Fruit fly (Drosophila melanogaster): ENCODE results near the gene Doc3.

Gene Doc3

dm6 chr3L:9054822-9055407 is 49.9 kb downstream of the Doc3 start (continued):
- TF ChIP-seq Opbp (GFP tag; IDR thresholded peaks at IDR 0.05; ENCODE audit: partially characterized antibody), result 0 out of 3 replicates have a peak, but pooled peaks have one; percentile 41
- no peak for TF ChIP-seq CG9727 (GFP tag; optimal IDR thresholded peaks at IDR 0.05)
- no peak for TF ChIP-seq CG2116 (GFP tag; optimal IDR thresholded peaks at IDR 0.05)
- no peak for TF ChIP-seq CG2129 (GFP tag; IDR thresholded peaks at IDR 0.05; ENCODE audit: partially characterized antibody)
- no peak for TF ChIP-seq pho (GFP tag; optimal IDR thresholded peaks at IDR 0.05)
- no peak for TF ChIP-seq Hmr (GFP tag; optimal IDR thresholded peaks at IDR 0.05)
- no peak for TF ChIP-seq CG18599 (GFP tag; optimal IDR thresholded peaks at IDR 0.05)
- TF ChIP-seq pnt (GFP tag; optimal IDR thresholded peaks at IDR 0.05), result no peak
- no peak for TF ChIP-seq CG4730 (GFP tag; IDR thresholded peaks at IDR 0.05)
- TF ChIP-seq da (GFP tag; optimal IDR thresholded peaks at IDR 0.05), result no peak
- no peak for TF ChIP-seq Chrac-16 (GFP tag; optimal IDR thresholded peaks at IDR 0.05)
- TF ChIP-seq sd (tag; optimal IDR thresholded peaks at IDR 0.05), result peak; percentile 37
- no peak for TF ChIP-seq her (GFP tag; optimal IDR thresholded peaks at IDR 0.05)
- TF ChIP-seq CG8924 (tag; optimal IDR thresholded peaks at IDR 0.05), result no peak
- no peak for TF ChIP-seq slbo (GFP tag; IDR thresholded peaks at IDR 0.05)
- no peak for TF ChIP-seq CG6854 (GFP tag; optimal IDR thresholded peaks at IDR 0.05)
- TF ChIP-seq CG6791 (GFP tag; IDR thresholded peaks at IDR 0.05; ENCODE audit: partially characterized antibody), result peak; percentile 63; the same call in 2 of the 3 replicates
- no peak for TF ChIP-seq Abd-B (GFP tag; optimal IDR thresholded peaks at IDR 0.05)
- no peak for TF ChIP-seq CG12219 (GFP tag; optimal IDR thresholded peaks at IDR 0.05)
- no peak for TF ChIP-seq chif (GFP tag; optimal IDR thresholded peaks at IDR 0.05)
- no peak for TF ChIP-seq dm (GFP tag; optimal IDR thresholded peaks at IDR 0.05)
- no peak for TF ChIP-seq esg (GFP tag; conservative IDR thresholded peaks at IDR 0.05)
- TF ChIP-seq CG1832 (GFP tag; optimal IDR thresholded peaks at IDR 0.05), result no peak
- no peak for TF ChIP-seq ken (GFP tag; IDR thresholded peaks at IDR 0.05)
- TF ChIP-seq pita (GFP tag; optimal IDR thresholded peaks at IDR 0.05), result peak; percentile 16
- TF ChIP-seq CG9932 (GFP tag; IDR thresholded peaks at IDR 0.05), result no peak
- TF ChIP-seq luna (GFP tag; optimal IDR thresholded peaks at IDR 0.05), result no peak
- peak; percentile 63 for TF ChIP-seq knrl (GFP tag; IDR thresholded peaks at IDR 0.05; ENCODE audit: partially characterized antibody)
- TF ChIP-seq vnd (GFP tag; IDR thresholded peaks at IDR 0.05; ENCODE audit: partially characterized antibody), result 0 out of 3 replicates have a peak, but pooled peaks have one; percentile 33
- TF ChIP-seq CG12104 (GFP tag; optimal IDR thresholded peaks at IDR 0.05), result no peak
- TF ChIP-seq HmgZ (tag; optimal IDR thresholded peaks at IDR 0.05), result peak; percentile 14

dm6 chr3L:9055870-9056807 is 51.1 kb downstream of the Doc3 start:
- TF ChIP-seq CG12769 (tag; optimal IDR thresholded peaks at IDR 0.05) (peak; percentile 68), CG6654 (GFP tag; optimal IDR thresholded peaks at IDR 0.05) (peak; percentile 86), sug (tag; optimal IDR thresholded peaks at IDR 0.05) (peak; percentile 86), CG6813 (GFP tag; optimal IDR thresholded peaks at IDR 0.05) (no peak), Opbp (GFP tag; IDR thresholded peaks at IDR 0.05; ENCODE audit: partially characterized antibody) (no peak), CG4328 (GFP tag; optimal IDR thresholded peaks at IDR 0.05) (no peak), Hmr (GFP tag; optimal IDR thresholded peaks at IDR 0.05) (peak; percentile 7), Ets65A (GFP tag) (peak; percentile 89), odd (GFP tag; optimal IDR thresholded peaks at IDR 0.05) (no peak), Med (GFP tag) (peak; percentile 7), H2.0 (GFP tag; IDR thresholded peaks at IDR 0.05) (no peak), CG31224 (GFP tag; IDR thresholded peaks at IDR 0.05) (peak; percentile 37; the same call in 1 of the 2 replicates), Dip2 (GFP tag; IDR thresholded peaks at IDR 0.05) (no peak), CG13894 (tag; optimal IDR thresholded peaks at IDR 0.05) (peak; percentile 23), Aef1 (GFP tag; IDR thresholded peaks at IDR 0.05) (no peak), CG14667 (GFP tag; IDR thresholded peaks at IDR 0.05) (no peak), Pdp1 (GFP tag; optimal IDR thresholded peaks at IDR 0.05) (peak in 1 of 2 experiments; percentile 95), Ravus (GFP tag; IDR thresholded peaks at IDR 0.05) (no peak), sens (GFP tag) (peak; percentile 31)

Measured in whole organism, embryonic.